Worm (Caenorhabditis elegans) whole organism, early embryonic: Measurements from ENCODE around the gene afmd-1.

ENCODE experiments used
- B0310.2 ChIP-seq: sonication (generic microtip); optimal IDR thresholded peaks from 2 replicates; lab custom pipeline; 2016; ENCODE audit warnings: mild to moderate bottlenecking, missing genetic modification characterization, missing compliant biosample characterization
- F13C5.2 ChIP-seq: sonication (generic microtip); optimal IDR thresholded peaks from 2 replicates; lab custom pipeline; 2017; ENCODE audit warnings: mild to moderate bottlenecking, missing genetic modification characterization, inconsistent platforms, missing compliant biosample characterization
- ama-1 ChIP-seq: fragments of 150-350 bp; optimal IDR thresholded peaks from 2 replicates; lab custom pipeline; 2014
- ceh-13 ChIP-seq: fragments of 200-800 bp; sonication (Bioruptor generic); optimal IDR thresholded peaks from 2 replicates; lab custom pipeline; 2018; ENCODE audit warnings: mild to moderate bottlenecking, missing genetic modification characterization, missing compliant biosample characterization
- ceh-36 ChIP-seq: sonication (generic microtip); optimal IDR thresholded peaks from 2 replicates; lab custom pipeline; 2016; ENCODE audit warnings: missing genetic modification characterization, inconsistent platforms, missing compliant biosample characterization
- flt-1 ChIP-seq: fragments of 200-800 bp; sonication (Bioruptor generic); IDR thresholded peaks from 2 replicates; pipeline ENCODE4 v1.3.6; 2022; ENCODE audit warnings: missing genetic modification characterization, missing compliant biosample characterization
- hmbx-1 ChIP-seq: sonication (generic microtip); optimal IDR thresholded peaks from 2 replicates; lab custom pipeline; 2016; ENCODE audit warnings: mild to moderate bottlenecking, missing genetic modification characterization, missing compliant biosample characterization
- hmg-4 ChIP-seq: fragments of 200-800 bp; sonication (Bioruptor generic); optimal IDR thresholded peaks from 2 replicates; lab custom pipeline; 2018; ENCODE audit warnings: mild to moderate bottlenecking, missing genetic modification characterization, missing compliant biosample characterization
- hnd-1 ChIP-seq: sonication (generic microtip); optimal IDR thresholded peaks from 2 replicates; lab custom pipeline; 2016; ENCODE audit warnings: missing genetic modification characterization, missing compliant biosample characterization
- tbx-11 ChIP-seq: fragments of 200-800 bp; sonication (Bioruptor generic); IDR thresholded peaks from 2 replicates; pipeline ENCODE4 v1.3.6; 2022; ENCODE audit warnings: missing genetic modification characterization, missing compliant biosample characterization

ce11 chrIV:7208961-7209360 lies 35.1 kb upstream of the afmd-1 start:
- TF ChIP-seq ceh-36 (tag; lab: Kevin White, UChicago) (no peak), B0310.2 (no peak), ama-1 (lab: Kevin White, UChicago) (no peak), hnd-1 (no peak), F13C5.2 (no peak), tbx-11 (GFP tag; lab: Robert Waterston, UW) (no peak), hmbx-1 (no peak), ceh-13 (no peak), flt-1 (no peak), hmg-4 (GFP tag; lab: Kevin White, UChicago) (no peak)
